Fruit fly (Drosophila melanogaster): ENCODE results near the gene CG11854.

CG11854 gene

DNA sequence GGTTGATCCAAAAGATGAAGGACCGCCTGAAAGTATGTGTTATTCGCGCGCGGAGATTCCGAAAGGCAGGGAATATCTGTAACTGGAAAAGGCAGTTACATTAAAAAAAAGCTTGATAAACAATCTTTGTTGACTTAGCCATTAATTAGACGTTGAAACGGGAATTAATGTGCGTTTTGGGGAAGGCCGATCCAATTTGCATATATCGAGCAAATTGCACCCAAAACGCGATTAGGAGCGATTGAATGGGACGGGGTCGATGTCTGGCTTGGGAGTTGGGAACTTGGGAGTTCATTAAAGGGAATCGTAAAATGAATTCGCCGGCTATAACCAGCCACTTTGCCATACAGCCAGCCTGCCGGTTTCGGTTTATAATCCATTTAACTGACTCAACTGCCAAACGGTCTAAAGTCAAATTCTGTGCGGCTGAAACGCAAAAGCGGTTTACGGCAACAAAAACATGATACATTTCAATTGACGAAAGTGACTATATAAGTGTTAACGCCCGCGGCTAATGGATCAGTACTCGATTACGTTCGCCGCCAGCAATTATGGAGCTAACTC, at the start of gene CG11854:
TSS of gene CG11854 (plus strand) at position 514 of the 564 bp plus-strand sequence.
- TF ChIP-seq CrebB (tag; optimal IDR thresholded peaks at IDR 0.05): no peak
- no peak for TF ChIP-seq TFAM (GFP tag; optimal IDR thresholded peaks at IDR 0.05)
- no peak for TF ChIP-seq CG1832 (GFP tag; optimal IDR thresholded peaks at IDR 0.05)
- TF ChIP-seq wor (GFP tag; IDR thresholded peaks at IDR 0.05): no peak
- TF ChIP-seq MBD-R2 (GFP tag; IDR thresholded peaks at IDR 0.05): no peak
- no peak for TF ChIP-seq fd102C (GFP tag; optimal IDR thresholded peaks at IDR 0.05)
- TF ChIP-seq CoRest (tag; optimal IDR thresholded peaks at IDR 0.05): no peak
- no peak for TF ChIP-seq Dek (tag; optimal IDR thresholded peaks at IDR 0.05)
- TF ChIP-seq pros (GFP tag; optimal IDR thresholded peaks at IDR 0.05): no peak
- TF ChIP-seq CG9932 (GFP tag; IDR thresholded peaks at IDR 0.05): no peak
- TF ChIP-seq danr (GFP tag; IDR thresholded peaks at IDR 0.05): no peak
- TF ChIP-seq HLHmδ (GFP tag; optimal IDR thresholded peaks at IDR 0.05): no peak
- no peak for TF ChIP-seq Hr39 (optimal IDR thresholded peaks at IDR 0.05)

DNA sequence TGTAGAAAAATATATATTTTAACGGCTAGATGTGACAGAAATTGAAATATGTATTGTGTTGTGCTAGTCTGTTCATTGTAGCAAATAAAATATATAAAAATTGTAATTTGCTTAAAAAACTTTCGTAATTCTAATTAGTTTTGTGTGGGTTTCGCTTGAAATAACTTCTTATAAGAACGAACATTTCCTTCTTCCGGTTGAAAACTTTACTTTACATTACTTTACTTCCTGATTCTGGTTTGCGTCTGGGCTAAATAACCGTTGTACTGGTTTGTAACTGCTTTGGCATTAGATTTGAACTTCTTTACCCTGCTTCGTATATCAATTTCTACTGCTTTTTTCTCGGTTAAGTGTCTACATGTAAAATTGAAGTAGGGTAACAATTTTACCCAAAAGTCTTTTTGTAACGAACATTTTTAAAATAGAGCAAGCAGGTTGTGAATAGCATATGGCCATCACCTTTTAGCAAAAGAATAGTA, 48.1 kb upstream of the CG11854 start, which contains the start of gene lobo:
TSS of gene lobo (minus strand) at position 51 of the 479 bp plus-strand sequence.
- TF ChIP-seq ara (GFP tag; IDR thresholded peaks at IDR 0.05) (no peak), hth (optimal IDR thresholded peaks at IDR 0.05) (no peak), ewg (GFP tag; optimal IDR thresholded peaks at IDR 0.05) (peak; percentile 61), ac (GFP tag; optimal IDR thresholded peaks at IDR 0.05) (no peak), CG7357 (GFP tag; IDR thresholded peaks at IDR 0.05) (no peak), CG3163 (GFP tag; optimal IDR thresholded peaks at IDR 0.05) (peak; percentile 54), peb (GFP tag; IDR thresholded peaks at IDR 0.05) (no peak), dan (GFP tag; IDR thresholded peaks at IDR 0.05) (no peak), CG4360 (GFP tag; IDR thresholded peaks at IDR 0.05) (no peak), CG12236 (GFP tag; optimal IDR thresholded peaks at IDR 0.05) (peak; percentile 56), lola (GFP tag; optimal IDR thresholded peaks at IDR 0.05) (peak in 1 of 3 experiments; percentile 50), exex (tag; optimal IDR thresholded peaks at IDR 0.05) (no peak), D19B (GFP tag; optimal IDR thresholded peaks at IDR 0.05) (peak; percentile 47), tio (GFP tag; optimal IDR thresholded peaks at IDR 0.05) (peak; percentile 50), CG31365 (tag; optimal IDR thresholded peaks at IDR 0.05) (peak; percentile 98), Tbp (GFP tag; optimal IDR thresholded peaks at IDR 0.05) (no peak), cad (GFP tag; optimal IDR thresholded peaks at IDR 0.05) (no peak), Atf-2 (GFP tag; optimal IDR thresholded peaks at IDR 0.05) (peak; percentile 44), hb (GFP tag; IDR thresholded peaks at IDR 0.05; ENCODE audit: partially characterized antibody) (no peak), CG9932 (GFP tag; IDR thresholded peaks at IDR 0.05) (peak; percentile 81), NK7.1 (GFP tag; optimal IDR thresholded peaks at IDR 0.05) (peak; percentile 69), Elba2 (GFP tag; optimal IDR thresholded peaks at IDR 0.05) (no peak), HHEX (GFP tag; optimal IDR thresholded peaks at IDR 0.05) (peak; percentile 62), aop (GFP tag; IDR thresholded peaks at IDR 0.05) (peak; percentile 100), ase (GFP tag; IDR thresholded peaks at IDR 0.05) (peak; percentile 46; the same call in 1 of the 3 replicates), Rx (GFP tag; IDR thresholded peaks at IDR 0.05) (no peak), repo (GFP tag; optimal IDR thresholded peaks at IDR 0.05) (no peak), GATAe (GFP tag; conservative IDR thresholded peaks at IDR 0.05) (no peak), Mes4 (GFP tag; optimal IDR thresholded peaks at IDR 0.05) (peak; percentile 67), bigmax (GFP tag; optimal IDR thresholded peaks at IDR 0.05) (peak; percentile 14), phol (tag; optimal IDR thresholded peaks at IDR 0.05) (peak; percentile 75), fru (optimal IDR thresholded peaks at IDR 0.05) (no peak), Dip3 (GFP tag; optimal IDR thresholded peaks at IDR 0.05) (peak; percentile 48), Hmx (GFP tag; optimal IDR thresholded peaks at IDR 0.05) (no peak), CG4820 (GFP tag; optimal IDR thresholded peaks at IDR 0.05) (no peak), PHDP (tag; optimal IDR thresholded peaks at IDR 0.05) (peak; percentile 73), Awh (GFP tag; IDR thresholded peaks at IDR 0.05) (peak; percentile 29; the same call in 1 of the 2 replicates), ftz-f1 (GFP tag; optimal IDR thresholded peaks at IDR 0.05) (peak; percentile 10), Ssrp (tag; optimal IDR thresholded peaks at IDR 0.05) (peak; percentile 48)
